Fruit fly (Drosophila melanogaster): ENCODE data around the gene Arpc3B.

Gene Arpc3B

DNA sequence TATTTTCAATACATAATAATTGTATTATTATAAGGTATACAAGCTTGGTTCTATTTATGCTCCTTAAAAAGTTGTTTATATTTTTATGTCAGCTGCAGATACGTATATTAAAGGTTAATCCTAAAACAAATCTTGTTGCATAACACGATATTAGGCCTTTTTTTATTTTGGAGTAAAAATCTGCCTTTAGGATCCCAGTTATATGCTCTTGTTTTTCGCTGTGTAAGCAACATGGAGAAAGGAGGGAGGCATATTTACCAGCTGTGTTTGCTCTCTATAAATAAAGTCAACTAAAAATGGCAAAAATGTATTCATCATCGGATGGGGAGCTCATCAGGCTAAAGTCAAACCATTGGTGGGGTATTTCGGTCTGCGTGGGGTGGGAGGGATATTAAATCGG lies 15.9 kb upstream of the Arpc3B start (continued):
- TF ChIP-seq CG8478 (optimal IDR thresholded peaks at IDR 0.05) (no peak), en (GFP tag; optimal IDR thresholded peaks at IDR 0.05) (no peak), lov (optimal IDR thresholded peaks at IDR 0.05) (no peak), lov (GFP tag; IDR thresholded peaks at IDR 0.05) (no peak), CG17568 (GFP tag; optimal IDR thresholded peaks at IDR 0.05) (no peak), tll (GFP tag; optimal IDR thresholded peaks at IDR 0.05) (no peak), al (GFP tag; IDR thresholded peaks at IDR 0.05) (no peak), CG12155 (GFP tag; optimal IDR thresholded peaks at IDR 0.05) (no peak), CG14710 (tag; optimal IDR thresholded peaks at IDR 0.05) (peak; percentile 18), CG12942 (GFP tag; optimal IDR thresholded peaks at IDR 0.05) (no peak), gfzf (GFP tag; optimal IDR thresholded peaks at IDR 0.05) (no peak), CG2875 (GFP tag; optimal IDR thresholded peaks at IDR 0.05) (no peak), Atf3 (GFP tag; optimal IDR thresholded peaks at IDR 0.05) (no peak), CG33213 (GFP tag; optimal IDR thresholded peaks at IDR 0.05) (no peak), Atf6 (GFP tag; IDR thresholded peaks at IDR 0.05) (no peak), CG1602 (GFP tag; optimal IDR thresholded peaks at IDR 0.05) (no peak), CG7271 (tag; optimal IDR thresholded peaks at IDR 0.05) (no peak), CG31388 (GFP tag; optimal IDR thresholded peaks at IDR 0.05) (no peak), Bgb (GFP tag; IDR thresholded peaks at IDR 0.05; ENCODE audit: partially characterized antibody) (no peak), NfI (GFP tag; optimal IDR thresholded peaks at IDR 0.05) (no peak), CG10543 (GFP tag; optimal IDR thresholded peaks at IDR 0.05) (no peak), CG2678 (tag; optimal IDR thresholded peaks at IDR 0.05) (peak; percentile 47), sim (GFP tag; IDR thresholded peaks at IDR 0.05) (no peak), HmgZ (tag; optimal IDR thresholded peaks at IDR 0.05) (no peak), ase (GFP tag; IDR thresholded peaks at IDR 0.05) (no peak), CG6654 (GFP tag; optimal IDR thresholded peaks at IDR 0.05) (no peak), cas (GFP tag; IDR thresholded peaks at IDR 0.05) (no peak), bowl (GFP tag; IDR thresholded peaks at IDR 0.05) (no peak), Mad (GFP tag; optimal IDR thresholded peaks at IDR 0.05) (no peak), stc (GFP tag; IDR thresholded peaks at IDR 0.05) (0 out of 2 replicates have a peak, but pooled peaks have one; percentile 7), CG18764 (GFP tag; optimal IDR thresholded peaks at IDR 0.05) (no peak), CG15073 (GFP tag; optimal IDR thresholded peaks at IDR 0.05) (no peak), CG10979 (tag; optimal IDR thresholded peaks at IDR 0.05) (peak; percentile 29), CG2129 (GFP tag; IDR thresholded peaks at IDR 0.05; ENCODE audit: partially characterized antibody) (no peak), CG31441 (GFP tag; IDR thresholded peaks at IDR 0.05) (peak; percentile 36; the same call in 1 of the 2 replicates), CG17829 (tag; optimal IDR thresholded peaks at IDR 0.05) (peak; percentile 27), fru (optimal IDR thresholded peaks at IDR 0.05) (no peak), sisA (GFP tag; IDR thresholded peaks at IDR 0.05) (0 out of 2 replicates have a peak, but pooled peaks have one; percentile 10), fd3F (GFP tag; optimal IDR thresholded peaks at IDR 0.05) (no peak), Antp (GFP tag; optimal IDR thresholded peaks at IDR 0.05) (no peak), Camta (GFP tag; optimal IDR thresholded peaks at IDR 0.05) (no peak), peb (GFP tag; IDR thresholded peaks at IDR 0.05) (no peak), CG1233 (GFP tag; optimal IDR thresholded peaks at IDR 0.05) (peak; percentile 16), emc (GFP tag; optimal IDR thresholded peaks at IDR 0.05) (no peak), Sry-δ (GFP tag; optimal IDR thresholded peaks at IDR 0.05) (no peak), CG32767 (GFP tag; IDR thresholded peaks at IDR 0.05) (no peak), mld (GFP tag; IDR thresholded peaks at IDR 0.05; ENCODE audit: partially characterized antibody) (no peak), btn (GFP tag; optimal IDR thresholded peaks at IDR 0.05) (no peak), zfh2 (GFP tag; optimal IDR thresholded peaks at IDR 0.05) (no peak), p53 (GFP tag; optimal IDR thresholded peaks at IDR 0.05) (no peak), Oaz (GFP tag; IDR thresholded peaks at IDR 0.05) (no peak), CG8359 (GFP tag; optimal IDR thresholded peaks at IDR 0.05; ENCODE audit: borderline replicate concordance) (no peak), CG10366 (GFP tag; IDR thresholded peaks at IDR 0.05) (no peak)

Measured in whole organism, embryonic.